Fruit fly (Drosophila melanogaster) whole organism, adult: ENCODE data around the gene CG15890.

ENCODE experiments used
- CG11617 ChIP-seq: fragments of 200-800 bp; sonication (Bioruptor generic); optimal IDR thresholded peaks from 2 replicates; lab custom pipeline; 2017; ENCODE audit warnings: mild to moderate bottlenecking, missing biosample characterization, missing genetic modification reagents, missing genetic modification characterization
- CG12768 ChIP-seq: fragments of 200-800 bp; sonication (Bioruptor generic); optimal IDR thresholded peaks from 2 replicates; lab custom pipeline; 2017; ENCODE audit warnings: missing biosample characterization, missing genetic modification characterization, mild to moderate bottlenecking, moderate library complexity, missing genetic modification reagents
- CG14711 ChIP-seq: fragments of 200-800 bp; sonication (Bioruptor generic); optimal IDR thresholded peaks from 2 replicates; lab custom pipeline; 2018; ENCODE audit warnings: missing biosample characterization, mild to moderate bottlenecking, missing genetic modification characterization, moderate library complexity
- CG1620 ChIP-seq: fragments of 200-800 bp; sonication (Bioruptor generic); optimal IDR thresholded peaks from 2 replicates; lab custom pipeline; 2016; ENCODE audit warnings: missing biosample characterization, missing genetic modification characterization
- CG33017 ChIP-seq: fragments of 200-800 bp; sonication (Bioruptor generic); optimal IDR thresholded peaks from 2 replicates; lab custom pipeline; 2018; ENCODE audit warnings: missing biosample characterization, mild to moderate bottlenecking, missing genetic modification characterization, moderate library complexity
- CG5204 ChIP-seq: fragments of 200-800 bp; sonication (Bioruptor generic); optimal IDR thresholded peaks from 2 replicates; lab custom pipeline; 2016; ENCODE audit warnings: missing biosample characterization, missing genetic modification characterization
- CG7045 ChIP-seq: fragments of 200-800 bp; sonication (Bioruptor generic); optimal IDR thresholded peaks from 2 replicates; lab custom pipeline; 2017; ENCODE audit warnings: missing biosample characterization, mild to moderate bottlenecking, missing genetic modification characterization
- CG7101 ChIP-seq: fragments of 200-800 bp; sonication (Bioruptor generic); optimal IDR thresholded peaks from 2 replicates; lab custom pipeline; 2018; ENCODE audit warnings: missing biosample characterization, mild to moderate bottlenecking, missing genetic modification characterization, moderate library complexity
- Clk ChIP-seq: fragments of 200-800 bp; sonication (Bioruptor generic); optimal IDR thresholded peaks from 2 replicates; lab custom pipeline; 2017; ENCODE audit warnings: missing biosample characterization, missing genetic modification characterization
- Crg-1 ChIP-seq: fragments of 200-800 bp; sonication (Bioruptor generic); optimal IDR thresholded peaks from 2 replicates; lab custom pipeline; 2016; ENCODE audit warnings: missing biosample characterization, missing genetic modification characterization
- Hr96 ChIP-seq: fragments of 200-800 bp; sonication (Bioruptor generic); optimal IDR thresholded peaks from 2 replicates; lab custom pipeline; 2016; ENCODE audit warnings: missing biosample characterization, missing genetic modification characterization
- Mnt ChIP-seq: fragments of 200-800 bp; sonication (Bioruptor generic); optimal IDR thresholded peaks from 2 replicates; lab custom pipeline; 2016; ENCODE audit warnings: missing biosample characterization, mild to moderate bottlenecking, missing genetic modification characterization
- bab1 ChIP-seq: fragments of 200-800 bp; sonication (Bioruptor generic); optimal IDR thresholded peaks from 3 replicates; lab custom pipeline; 2019; ENCODE audit warnings: missing biosample characterization, mild to moderate bottlenecking, missing genetic modification characterization, moderate library complexity
- cic ChIP-seq: fragments of 200-800 bp; sonication (Bioruptor generic); optimal IDR thresholded peaks from 2 replicates; lab custom pipeline; 2017; ENCODE audit warnings: missing biosample characterization, mild to moderate bottlenecking, missing genetic modification characterization, moderate library complexity
- cnc ChIP-seq, 2 experiments: fragments of >200 bp; optimal IDR thresholded peaks; 2 replicates each; lab custom pipeline; 2017
- kay ChIP-seq: fragments of 200-800 bp; sonication (Bioruptor generic); peaks from one replicate; lab custom pipeline; 2016; ENCODE audit warnings: missing biosample characterization, missing genetic modification characterization, borderline replicate concordance
- ovo ChIP-seq: fragments of 200-800 bp; sonication (Bioruptor generic); optimal IDR thresholded peaks from 2 replicates; lab custom pipeline; 2016; ENCODE audit warnings: missing biosample characterization, missing genetic modification characterization
- pad ChIP-seq: fragments of 200-800 bp; sonication (Bioruptor generic); optimal IDR thresholded peaks from 3 replicates; lab custom pipeline; 2017; ENCODE audit warnings: missing biosample characterization, missing genetic modification characterization, mild to moderate bottlenecking, moderate library complexity, missing genetic modification reagents
- tj ChIP-seq: fragments of 200-800 bp; sonication (Bioruptor generic); optimal IDR thresholded peaks from 3 replicates; lab custom pipeline; 2017; ENCODE audit warnings: missing biosample characterization, mild to moderate bottlenecking, missing genetic modification characterization, moderate library complexity
- toe ChIP-seq: fragments of 200-800 bp; sonication (Bioruptor generic); optimal IDR thresholded peaks from 2 replicates; lab custom pipeline; 2016; ENCODE audit warnings: missing biosample characterization, missing genetic modification characterization

The CG15890 gene

dm6 chrX:14776474-14776873, 10.9 kb upstream of the CG15890 start, which contains the start of gene CG5347:
Gene CG5347, plus strand, starts transcription at chrX:14776774.
- no peak for TF ChIP-seq pad (GFP tag; lab: Kevin White, UChicago)
- no peak for TF ChIP-seq toe
- TF ChIP-seq Clk = no peak
- no peak for TF ChIP-seq kay (GFP tag; lab: Kevin White, UChicago)
- no peak for TF ChIP-seq CG5204 (GFP tag; lab: Kevin White, UChicago)
- no peak for TF ChIP-seq CG1620
- no peak for TF ChIP-seq Crg-1
- TF ChIP-seq CG7045 (GFP tag; lab: Kevin White, UChicago) = no peak
- no peak for TF ChIP-seq ovo (GFP tag; lab: Kevin White, UChicago)
- TF ChIP-seq tj (GFP tag; lab: Kevin White, UChicago) = no peak
- TF ChIP-seq cic (GFP tag; lab: Kevin White, UChicago) = no peak
- no peak for TF ChIP-seq CG14711 (tag; lab: Kevin White, UChicago)
- TF ChIP-seq cnc (optimal IDR thresholded peaks at IDR 0.05; lab: Kevin White, UChicago) = no peak
- TF ChIP-seq CG11617 = no peak
- TF ChIP-seq bab1 (GFP tag; lab: Kevin White, UChicago) = no peak
- no peak for TF ChIP-seq CG7101 (tag; lab: Kevin White, UChicago)
- no peak for TF ChIP-seq CG33017 (tag; lab: Kevin White, UChicago)
- TF ChIP-seq Hr96 (GFP tag; lab: Kevin White, UChicago) = no peak
- TF ChIP-seq Mnt = no peak

DNA sequence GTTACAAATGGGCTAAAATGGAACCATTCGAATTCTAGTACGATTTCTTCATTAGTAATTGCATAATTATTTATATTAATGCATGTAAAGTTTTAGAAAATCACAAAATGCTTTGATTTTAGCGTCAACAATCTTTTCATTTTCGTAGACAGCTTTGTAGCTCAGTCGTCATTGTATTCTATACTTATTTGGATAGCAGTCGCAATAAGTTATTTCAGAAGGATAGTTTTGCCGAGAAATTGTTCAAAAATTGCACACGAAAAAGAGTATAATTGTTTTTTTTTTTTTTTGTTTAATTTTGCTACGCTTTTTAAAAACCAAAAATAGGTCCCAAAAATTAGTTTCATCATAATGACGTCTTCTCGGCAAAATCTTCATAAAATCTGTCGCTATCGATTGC, 9.4 kb upstream of the CG15890 start, which contains the start of gene CG5334:
TSS of gene CG5334 (plus strand) at position 301 of the 400 bp plus-strand sequence.
- no peak for TF ChIP-seq bab1 (GFP tag; lab: Kevin White, UChicago)
- no peak for TF ChIP-seq CG33017 (tag; lab: Kevin White, UChicago)
- no peak for TF ChIP-seq Crg-1
- no peak for TF ChIP-seq CG1620
- TF ChIP-seq CG5204 (GFP tag; lab: Kevin White, UChicago) = no peak
- TF ChIP-seq tj (GFP tag; lab: Kevin White, UChicago) = no peak
- TF ChIP-seq cic (GFP tag; lab: Kevin White, UChicago) = no peak
- no peak for TF ChIP-seq Mnt

DNA sequence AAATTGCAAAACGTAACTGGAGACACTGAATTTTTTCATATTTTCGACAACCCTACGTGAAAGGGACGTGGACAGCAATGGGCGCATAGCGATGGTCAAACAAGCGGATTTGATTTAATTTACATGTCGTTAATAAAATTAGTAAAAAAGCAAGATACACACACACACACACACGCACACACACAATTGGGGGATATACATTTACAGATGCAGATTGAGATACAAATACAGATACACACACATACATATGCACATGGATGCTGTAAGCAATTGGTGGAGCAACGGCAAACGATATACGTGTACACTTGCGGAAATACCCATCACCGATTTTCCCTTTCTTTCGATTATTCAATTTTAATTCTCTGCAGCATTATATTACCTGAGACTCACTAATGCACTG, 563 bp downstream of the CG15890 start:
- no peak for TF ChIP-seq bab1 (GFP tag; lab: Kevin White, UChicago)
- no peak for TF ChIP-seq pad (GFP tag; lab: Kevin White, UChicago)
- no peak for TF ChIP-seq ovo (GFP tag; lab: Kevin White, UChicago)
- TF ChIP-seq CG11617 = no peak
- TF ChIP-seq CG1620 = no peak
- TF ChIP-seq tj (GFP tag; lab: Kevin White, UChicago) = no peak
- no peak for TF ChIP-seq CG7045 (GFP tag; lab: Kevin White, UChicago)
- TF ChIP-seq cic (GFP tag; lab: Kevin White, UChicago) = no peak
- TF ChIP-seq toe = no peak
- no peak for TF ChIP-seq kay (GFP tag; lab: Kevin White, UChicago)
- no peak for TF ChIP-seq Mnt

DNA sequence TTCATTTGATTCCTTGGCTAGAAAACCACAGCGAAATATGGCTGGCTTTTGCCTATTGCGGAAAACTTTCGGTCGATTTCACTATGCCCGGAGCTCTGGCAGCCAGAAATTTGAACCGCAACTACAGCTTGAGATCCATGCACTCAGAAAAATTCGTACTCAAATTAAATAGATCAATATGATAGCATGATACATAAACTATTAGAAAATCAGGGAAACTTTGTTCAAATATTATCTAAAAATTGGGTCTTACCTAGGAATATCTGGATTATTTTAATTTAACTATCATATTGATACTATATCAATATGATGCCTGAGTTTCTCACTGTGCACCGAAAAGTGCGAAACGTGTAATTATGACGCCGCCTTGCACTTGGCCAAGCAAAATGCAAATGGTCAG, 14.4 kb downstream of the CG15890 start:
- no peak for TF ChIP-seq CG7045 (GFP tag; lab: Kevin White, UChicago)
- no peak for TF ChIP-seq pad (GFP tag; lab: Kevin White, UChicago)
- no peak for TF ChIP-seq CG12768 (GFP tag; lab: Kevin White, UChicago)
- no peak for TF ChIP-seq Mnt
- no peak for TF ChIP-seq Clk
- TF ChIP-seq CG7101 (tag; lab: Kevin White, UChicago) = no peak
- TF ChIP-seq CG5204 (GFP tag; lab: Kevin White, UChicago) = no peak
- TF ChIP-seq bab1 (GFP tag; lab: Kevin White, UChicago) = no peak
- TF ChIP-seq Crg-1 = no peak
- no peak for TF ChIP-seq cnc (optimal IDR thresholded peaks at IDR 0.05; lab: Kevin White, UChicago)
- no peak for TF ChIP-seq tj (GFP tag; lab: Kevin White, UChicago)
- no peak for TF ChIP-seq CG1620
- no peak for TF ChIP-seq CG11617
- TF ChIP-seq CG33017 (tag; lab: Kevin White, UChicago) = no peak

DNA sequence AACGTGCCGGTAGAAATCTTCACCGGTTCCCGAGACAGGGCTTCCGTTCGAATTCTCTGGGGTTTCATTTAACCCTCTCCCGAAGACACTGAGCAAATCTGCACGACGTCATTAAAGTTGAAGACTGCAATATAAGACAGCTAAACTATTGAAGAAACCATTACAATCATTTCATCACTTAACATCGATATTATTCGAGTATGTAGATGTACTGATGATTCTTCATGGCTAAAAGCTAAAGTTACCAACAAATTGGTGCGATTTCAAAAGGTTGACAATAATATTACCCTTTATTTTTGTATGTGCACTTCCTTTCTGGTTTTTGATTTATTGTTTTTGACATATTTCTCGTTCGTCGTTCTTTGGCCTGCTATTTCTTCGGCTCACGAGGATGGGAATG, 15.1 kb downstream of the CG15890 start:
- no peak for TF ChIP-seq Clk
- no peak for TF ChIP-seq cnc (optimal IDR thresholded peaks at IDR 0.05; lab: Kevin White, UChicago)
- no peak for TF ChIP-seq Crg-1
- TF ChIP-seq bab1 (GFP tag; lab: Kevin White, UChicago) = no peak
- TF ChIP-seq CG7045 (GFP tag; lab: Kevin White, UChicago) = no peak
- TF ChIP-seq kay (GFP tag; lab: Kevin White, UChicago) = no peak
- TF ChIP-seq Hr96 (GFP tag; lab: Kevin White, UChicago) = no peak
- no peak for TF ChIP-seq CG12768 (GFP tag; lab: Kevin White, UChicago)
- no peak for TF ChIP-seq CG14711 (tag; lab: Kevin White, UChicago)
- TF ChIP-seq CG5204 (GFP tag; lab: Kevin White, UChicago) = no peak
- TF ChIP-seq ovo (GFP tag; lab: Kevin White, UChicago) = no peak
- TF ChIP-seq tj (GFP tag; lab: Kevin White, UChicago) = no peak
- no peak for TF ChIP-seq CG33017 (tag; lab: Kevin White, UChicago)
- no peak for TF ChIP-seq CG1620
- no peak for TF ChIP-seq CG11617
- no peak for TF ChIP-seq toe
- TF ChIP-seq pad (GFP tag; lab: Kevin White, UChicago) = no peak
- TF ChIP-seq cic (GFP tag; lab: Kevin White, UChicago) = no peak
- no peak for TF ChIP-seq Mnt
- no peak for TF ChIP-seq CG7101 (tag; lab: Kevin White, UChicago)

DNA sequence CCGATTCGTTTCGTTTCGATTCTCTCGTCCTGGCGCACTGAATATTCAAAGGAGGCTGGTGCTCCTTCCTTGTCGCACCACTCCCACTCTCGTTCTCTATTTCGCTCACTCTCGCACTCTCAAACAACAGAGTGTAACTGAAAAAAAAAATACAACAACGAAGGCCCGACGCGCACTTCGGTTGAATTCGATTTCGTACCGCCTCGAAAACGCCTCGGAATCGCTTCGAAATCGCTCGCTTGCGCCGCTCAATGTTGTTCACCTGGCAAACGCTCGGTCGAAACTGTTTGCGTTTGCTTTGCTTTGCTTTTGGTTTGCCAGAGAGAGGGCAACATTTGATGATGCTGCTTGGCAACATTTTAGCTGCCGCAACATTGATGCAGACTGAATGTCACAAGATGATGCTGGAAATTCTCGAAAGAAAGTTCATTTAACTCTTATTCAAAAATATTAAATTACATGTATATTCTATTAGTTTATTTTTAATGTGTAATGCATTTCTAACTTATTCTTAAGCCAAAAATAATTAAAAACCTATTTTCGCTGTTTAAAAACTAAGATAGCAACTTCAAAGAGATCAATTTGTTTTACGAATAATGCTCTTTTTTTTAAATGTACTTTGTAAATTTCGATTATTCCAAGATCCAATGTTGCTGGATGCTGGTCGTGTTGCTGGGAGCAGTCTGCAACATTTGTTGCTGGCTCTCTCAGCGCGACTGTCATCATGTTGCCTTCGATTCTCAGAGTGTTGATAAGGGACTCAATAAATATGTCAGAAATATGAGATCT, 16.3 kb downstream of the CG15890 start, which contains the start of gene NetB:
TSS of gene NetB (minus strand) at position 291 of the 789 bp plus-strand sequence.
- no peak for TF ChIP-seq CG33017 (tag; lab: Kevin White, UChicago)
- TF ChIP-seq CG11617 = no peak
- no peak for TF ChIP-seq CG1620
- TF ChIP-seq Crg-1 = no peak
- TF ChIP-seq kay (GFP tag; lab: Kevin White, UChicago) = no peak
- TF ChIP-seq ovo (GFP tag; lab: Kevin White, UChicago) = no peak
- TF ChIP-seq toe = no peak
- TF ChIP-seq tj (GFP tag; lab: Kevin White, UChicago) = no peak
- TF ChIP-seq Clk = no peak
